Worm (Caenorhabditis elegans): Measurements from ENCODE around the gene ccar-1.

Gene ccar-1

DNA sequence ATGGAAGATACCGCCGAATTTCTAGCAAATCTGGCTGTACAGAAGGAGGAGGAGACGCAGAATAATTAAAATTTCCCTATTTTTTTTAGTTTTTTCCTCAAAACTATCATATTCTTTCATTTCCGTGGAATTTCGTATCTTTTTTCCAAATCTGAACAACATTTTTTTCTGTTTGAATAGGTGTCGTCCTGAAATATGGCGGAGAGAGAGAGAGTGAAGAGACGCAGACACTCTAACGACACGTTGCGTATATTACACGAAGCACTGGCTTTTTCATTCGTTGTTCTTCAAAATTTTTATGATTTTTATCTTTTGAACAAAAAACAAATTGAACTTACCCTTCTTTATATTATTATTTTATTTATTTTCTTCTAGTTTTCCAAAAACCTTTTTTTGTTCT is 11.6 kb downstream of the ccar-1 start:
- TF ChIP-seq scrt-1 (GFP tag; IDR thresholded peaks at IDR 0.05) (no peak), aly-1 (tag; optimal IDR thresholded peaks at IDR 0.05) (no peak), hmg-4 (GFP tag; optimal IDR thresholded peaks at IDR 0.05) (no peak), ets-7 (tag; optimal IDR thresholded peaks at IDR 0.05) (no peak), sea-1 (GFP tag; conservative IDR thresholded peaks at IDR 0.05) (no peak), tra-4 (tag; optimal IDR thresholded peaks at IDR 0.05) (no peak), ceh-36 (tag; optimal IDR thresholded peaks at IDR 0.05) (no peak), tbx-11 (GFP tag; IDR thresholded peaks at IDR 0.05) (no peak), hnd-1 (tag; optimal IDR thresholded peaks at IDR 0.05) (no peak)

DNA sequence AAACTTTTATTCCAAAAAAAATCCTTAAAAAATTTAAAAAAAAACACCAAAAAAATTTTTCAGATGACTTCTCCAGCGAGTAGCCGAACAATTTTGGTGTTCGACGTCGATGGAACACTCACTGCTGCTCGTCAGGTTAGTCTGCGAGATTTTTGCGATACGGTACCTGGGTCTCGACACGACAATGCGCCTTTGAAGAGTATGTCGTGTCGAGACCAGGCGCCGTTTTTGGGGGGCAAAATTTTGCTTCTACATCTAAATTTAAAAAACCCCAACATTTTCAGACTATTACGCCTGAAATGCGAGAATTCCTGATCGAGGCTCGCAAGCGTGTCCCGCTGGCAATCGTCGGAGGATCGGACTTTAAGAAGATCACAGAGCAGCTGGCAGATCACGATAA is 12.2 kb downstream of the ccar-1 start, which contains the start of gene F52B11.2:
Gene F52B11.2, plus strand, starts transcription at position 64 of the 400 bp plus-strand sequence.
- TF ChIP-seq ama-1 (optimal IDR thresholded peaks at IDR 0.05) (peak; percentile 37), flt-1 (GFP tag; IDR thresholded peaks at IDR 0.05) (0 out of 2 replicates have a peak, but pooled peaks have one; percentile 14), sea-1 (GFP tag; conservative IDR thresholded peaks at IDR 0.05) (no peak)

DNA sequence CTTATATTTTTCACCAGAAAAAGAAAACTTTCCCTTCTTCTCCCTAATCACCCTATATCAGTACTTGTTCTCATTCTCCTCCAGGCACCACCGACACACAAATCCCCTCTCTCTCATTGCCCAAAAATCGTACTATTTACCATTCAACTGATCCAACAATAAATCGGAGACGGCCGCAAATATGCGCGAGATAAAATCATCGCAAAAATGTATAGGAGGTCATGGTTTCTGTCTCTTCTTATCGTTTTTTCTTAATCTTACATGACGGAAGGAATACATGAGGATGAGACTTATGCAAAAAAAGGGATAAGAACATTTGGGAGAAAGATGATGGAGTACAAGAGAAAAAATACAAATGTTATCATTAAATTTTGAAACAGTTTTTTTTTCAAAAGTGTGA is 15.0 kb downstream of the ccar-1 start:
- no peak for TF ChIP-seq scrt-1 (GFP tag; IDR thresholded peaks at IDR 0.05)
- no peak for TF ChIP-seq flt-1 (GFP tag; IDR thresholded peaks at IDR 0.05)
- TF ChIP-seq F13C5.2 (tag; optimal IDR thresholded peaks at IDR 0.05), result no peak
- no peak for TF ChIP-seq ets-7 (tag; optimal IDR thresholded peaks at IDR 0.05)
- no peak for TF ChIP-seq ceh-13 (GFP tag; optimal IDR thresholded peaks at IDR 0.05)
- no peak for TF ChIP-seq tbx-11 (GFP tag; IDR thresholded peaks at IDR 0.05)
- no peak for TF ChIP-seq ceh-36 (tag; optimal IDR thresholded peaks at IDR 0.05)
- no peak for TF ChIP-seq hmbx-1 (tag; optimal IDR thresholded peaks at IDR 0.05)
- TF ChIP-seq ama-1 (optimal IDR thresholded peaks at IDR 0.05), result no peak
- no peak for TF ChIP-seq hnd-1 (tag; optimal IDR thresholded peaks at IDR 0.05)
- no peak for TF ChIP-seq tbx-37 (GFP tag; conservative IDR thresholded peaks at IDR 0.05)
- no peak for TF ChIP-seq aly-1 (tag; optimal IDR thresholded peaks at IDR 0.05)
- TF ChIP-seq B0310.2 (tag; optimal IDR thresholded peaks at IDR 0.05), result no peak

DNA sequence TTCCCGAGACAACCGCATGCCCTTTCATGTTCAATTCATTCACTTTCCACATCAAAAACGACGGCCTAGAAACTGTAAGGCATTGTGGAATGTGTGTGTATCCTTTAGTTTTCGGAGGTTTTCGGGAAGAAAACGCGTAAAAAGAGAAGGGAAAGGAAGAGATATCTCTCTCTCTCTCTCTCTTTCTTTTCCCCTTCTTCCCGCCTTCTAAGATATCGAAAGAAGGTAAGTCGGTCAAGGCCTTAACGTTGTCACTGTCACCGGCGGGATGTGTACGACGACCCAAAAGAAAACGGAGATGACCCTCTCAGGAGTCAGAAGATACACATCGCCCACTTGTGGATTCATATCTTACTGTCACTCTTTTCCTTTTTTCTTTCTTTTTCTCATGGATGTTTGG is 18.4 kb downstream of the ccar-1 start:
- no peak for TF ChIP-seq F13C5.2 (tag; optimal IDR thresholded peaks at IDR 0.05)
- TF ChIP-seq hnd-1 (tag; optimal IDR thresholded peaks at IDR 0.05), result no peak
- TF ChIP-seq ceh-36 (tag; optimal IDR thresholded peaks at IDR 0.05), result no peak
- TF ChIP-seq pes-1 (GFP tag; IDR thresholded peaks at IDR 0.05), result no peak
- TF ChIP-seq ets-7 (tag; optimal IDR thresholded peaks at IDR 0.05), result no peak
- no peak for TF ChIP-seq B0310.2 (tag; optimal IDR thresholded peaks at IDR 0.05)
- no peak for TF ChIP-seq hmbx-1 (tag; optimal IDR thresholded peaks at IDR 0.05)
- TF ChIP-seq aly-1 (tag; optimal IDR thresholded peaks at IDR 0.05), result no peak
- TF ChIP-seq hmg-4 (GFP tag; optimal IDR thresholded peaks at IDR 0.05), result no peak
- no peak for TF ChIP-seq tbx-37 (GFP tag; conservative IDR thresholded peaks at IDR 0.05)
- TF ChIP-seq sea-1 (GFP tag; conservative IDR thresholded peaks at IDR 0.05), result no peak
- TF ChIP-seq tbx-11 (GFP tag; IDR thresholded peaks at IDR 0.05), result no peak
- no peak for TF ChIP-seq tra-4 (tag; optimal IDR thresholded peaks at IDR 0.05)
- no peak for TF ChIP-seq scrt-1 (GFP tag; IDR thresholded peaks at IDR 0.05)
- no peak for TF ChIP-seq ceh-13 (GFP tag; optimal IDR thresholded peaks at IDR 0.05)
- TF ChIP-seq flt-1 (GFP tag; IDR thresholded peaks at IDR 0.05), result no peak

- TF ChIP-seq flt-1 (GFP tag; IDR thresholded peaks at IDR 0.05) (no peak), pes-1 (GFP tag; IDR thresholded peaks at IDR 0.05) (no peak), tra-4 (tag; optimal IDR thresholded peaks at IDR 0.05) (no peak), tbx-37 (GFP tag; conservative IDR thresholded peaks at IDR 0.05) (no peak)
These were observed 19.9 kb downstream of the ccar-1 start, which contains the start of gene noah-2 for ce11 chrIV:14091242-14091641. Gene noah-2 (plus strand): TSS chrIV:14091254.

DNA sequence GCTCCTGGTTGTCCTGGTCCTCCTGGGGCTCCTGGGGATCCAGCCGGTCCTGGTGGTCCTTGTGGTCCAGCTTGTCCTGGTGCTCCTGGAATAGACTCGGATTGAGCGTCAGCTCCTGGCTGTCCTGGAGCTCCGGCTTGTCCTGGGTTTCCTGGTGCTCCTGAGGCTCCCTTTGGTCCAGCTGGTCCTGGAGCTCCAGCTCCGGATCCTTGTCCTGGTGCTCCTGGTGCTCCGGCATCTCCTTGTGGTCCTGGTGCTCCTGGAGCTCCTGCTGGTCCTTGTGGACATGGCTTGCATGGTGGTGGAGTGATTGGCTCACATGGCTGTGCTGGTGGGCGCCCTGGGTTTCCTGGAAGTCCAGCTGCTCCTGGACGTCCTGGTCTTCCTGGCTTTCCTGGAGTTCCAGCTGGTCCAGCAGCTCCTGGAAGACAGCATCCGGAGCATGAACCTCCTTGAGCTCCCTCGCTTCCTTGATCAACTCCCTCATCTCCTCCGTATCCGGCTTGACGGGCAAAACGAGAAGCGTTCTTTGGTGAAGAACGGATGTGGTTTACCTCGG is 27.3 kb downstream of the ccar-1 start:
- TF ChIP-seq B0310.2 (tag; optimal IDR thresholded peaks at IDR 0.05), result no peak
- no peak for TF ChIP-seq tbx-37 (GFP tag; conservative IDR thresholded peaks at IDR 0.05)
- no peak for TF ChIP-seq ets-7 (tag; optimal IDR thresholded peaks at IDR 0.05)
- no peak for TF ChIP-seq ama-1 (optimal IDR thresholded peaks at IDR 0.05)

ce11 chrIV:14099256-14099655 is 27.9 kb downstream of the ccar-1 start, which contains the start of gene col-133:
Gene col-133 (minus strand): TSS chrIV:14099356.
- no peak for TF ChIP-seq tra-4 (tag; optimal IDR thresholded peaks at IDR 0.05)
- no peak for TF ChIP-seq sea-1 (GFP tag; conservative IDR thresholded peaks at IDR 0.05)
- no peak for TF ChIP-seq tbx-11 (GFP tag; IDR thresholded peaks at IDR 0.05)
- no peak for TF ChIP-seq aly-1 (tag; optimal IDR thresholded peaks at IDR 0.05)

DNA sequence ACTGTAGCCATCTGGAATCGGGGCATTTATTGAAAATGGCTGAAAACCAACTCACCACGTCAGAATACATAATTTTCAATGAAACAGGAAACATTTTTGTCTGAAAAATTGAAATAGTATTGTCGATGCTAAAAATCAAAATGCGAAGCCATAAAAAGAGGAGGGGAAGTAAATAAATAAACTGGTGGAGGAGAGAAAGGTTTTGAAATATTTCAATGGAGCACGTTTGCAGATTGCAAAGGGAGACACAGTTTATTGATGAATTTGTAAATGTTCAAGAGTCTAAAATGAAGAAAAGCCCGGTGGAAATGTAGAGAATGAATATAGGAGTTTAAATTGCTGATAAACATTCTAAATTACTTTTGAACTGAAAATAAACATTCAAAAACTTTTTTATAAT is 31.7 kb downstream of the ccar-1 start, which contains the start of gene F52B11.5:
Gene F52B11.5, minus strand, starts transcription at position 178 of the 400 bp plus-strand sequence.
- TF ChIP-seq F13C5.2 (tag; optimal IDR thresholded peaks at IDR 0.05), result no peak
- no peak for TF ChIP-seq B0310.2 (tag; optimal IDR thresholded peaks at IDR 0.05)
- no peak for TF ChIP-seq aly-1 (tag; optimal IDR thresholded peaks at IDR 0.05)
- TF ChIP-seq tbx-11 (GFP tag; IDR thresholded peaks at IDR 0.05), result no peak
- TF ChIP-seq sea-1 (GFP tag; conservative IDR thresholded peaks at IDR 0.05), result no peak
- no peak for TF ChIP-seq ceh-13 (GFP tag; optimal IDR thresholded peaks at IDR 0.05)
- TF ChIP-seq hnd-1 (tag; optimal IDR thresholded peaks at IDR 0.05), result no peak
- TF ChIP-seq flt-1 (GFP tag; IDR thresholded peaks at IDR 0.05), result no peak
- no peak for TF ChIP-seq tra-4 (tag; optimal IDR thresholded peaks at IDR 0.05)

ce11 chrIV:14104745-14105144 is 33.4 kb downstream of the ccar-1 start:
- no peak for TF ChIP-seq ets-7 (tag; optimal IDR thresholded peaks at IDR 0.05)
- no peak for TF ChIP-seq tbx-11 (GFP tag; IDR thresholded peaks at IDR 0.05)
- no peak for TF ChIP-seq hmg-4 (GFP tag; optimal IDR thresholded peaks at IDR 0.05)

Data from whole organism, early embryonic.